Fruit fly (Drosophila melanogaster): Measurements from ENCODE around the gene CG18599.

CG18599 gene

DNA sequence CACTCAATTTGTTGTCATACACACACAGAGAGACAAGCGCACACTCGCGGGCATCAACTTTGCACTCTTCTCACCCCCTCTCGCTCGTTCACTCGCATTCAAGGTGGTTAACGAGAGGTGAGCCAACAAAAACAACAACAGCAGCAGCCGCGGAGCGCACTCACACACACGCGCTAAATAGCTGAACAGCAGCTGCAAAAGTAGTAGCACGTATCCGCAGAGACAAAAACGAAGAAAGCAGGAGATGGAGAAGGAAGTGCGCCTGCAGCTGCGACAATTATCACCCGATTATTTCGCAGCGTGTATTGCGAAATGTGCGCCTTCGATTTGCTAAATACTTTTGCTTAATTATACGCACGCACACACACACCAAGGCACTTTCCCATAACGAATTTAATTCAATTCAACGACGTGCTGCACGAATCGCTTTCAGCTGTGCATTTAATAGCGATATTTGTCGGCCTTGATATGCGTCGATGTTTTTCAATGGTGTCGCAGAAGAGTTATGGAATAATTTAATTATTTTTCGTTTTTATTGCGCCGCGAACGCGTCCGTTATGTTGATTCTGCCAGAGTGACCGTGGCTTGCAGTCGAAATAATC, 30.8 kb downstream of the CG18599 start (continued):
- TF ChIP-seq cas (GFP tag; IDR thresholded peaks at IDR 0.05) (no peak), Sry-δ (GFP tag; optimal IDR thresholded peaks at IDR 0.05) (no peak), CG4854 (GFP tag; optimal IDR thresholded peaks at IDR 0.05) (peak; percentile 29), CG6765 (GFP tag; optimal IDR thresholded peaks at IDR 0.05) (no peak), Meics (GFP tag; optimal IDR thresholded peaks at IDR 0.05) (peak; percentile 31), CG11398 (GFP tag; optimal IDR thresholded peaks at IDR 0.05) (peak; percentile 40), CG8478 (optimal IDR thresholded peaks at IDR 0.05) (peak; percentile 12), lilli (GFP tag; optimal IDR thresholded peaks at IDR 0.05) (peak; percentile 25), Doc2 (GFP tag; IDR thresholded peaks at IDR 0.05) (no peak), Hsf (GFP tag; optimal IDR thresholded peaks at IDR 0.05) (no peak), Trl (optimal IDR thresholded peaks at IDR 0.05) (peak; percentile 41 to 53), Trl (GFP tag; optimal IDR thresholded peaks at IDR 0.05) (no peak), CG11695 (GFP tag; IDR thresholded peaks at IDR 0.05) (0 out of 3 replicates have a peak, but pooled peaks have one; percentile 1), CG2678 (tag; optimal IDR thresholded peaks at IDR 0.05) (peak; percentile 2), sens-2 (GFP tag; IDR thresholded peaks at IDR 0.05) (no peak), Stat92E (GFP tag; optimal IDR thresholded peaks at IDR 0.05) (no peak), CrebB (tag; optimal IDR thresholded peaks at IDR 0.05) (peak; percentile 40), CG30403 (GFP tag; optimal IDR thresholded peaks at IDR 0.05) (no peak), mirr (GFP tag; optimal IDR thresholded peaks at IDR 0.05) (peak; percentile 60), CG6175 (GFP tag; IDR thresholded peaks at IDR 0.05) (0 out of 3 replicates have a peak, but pooled peaks have one; percentile 32), Awh (GFP tag; IDR thresholded peaks at IDR 0.05) (peak; percentile 58; the same call in 1 of the 2 replicates), chn (GFP tag; optimal IDR thresholded peaks at IDR 0.05) (peak; percentile 23), Bteb2 (GFP tag; optimal IDR thresholded peaks at IDR 0.05) (peak; percentile 17), Gsc (GFP tag; IDR thresholded peaks at IDR 0.05) (no peak), CG16815 (GFP tag; optimal IDR thresholded peaks at IDR 0.05) (peak; percentile 6), CG30020 (tag; optimal IDR thresholded peaks at IDR 0.05) (no peak), gfzf (GFP tag; optimal IDR thresholded peaks at IDR 0.05) (no peak), CG17385 (GFP tag; optimal IDR thresholded peaks at IDR 0.05) (peak; percentile 22), HLH54F (GFP tag; optimal IDR thresholded peaks at IDR 0.05) (peak; percentile 11), Poxn (GFP tag; IDR thresholded peaks at IDR 0.05) (no peak), kay (GFP tag; optimal IDR thresholded peaks at IDR 0.05) (peak; percentile 83), CG9817 (tag; optimal IDR thresholded peaks at IDR 0.05) (peak; percentile 21), HmgZ (tag; optimal IDR thresholded peaks at IDR 0.05) (peak; percentile 41), CG2202 (tag; optimal IDR thresholded peaks at IDR 0.05) (no peak), Rfx (GFP tag; IDR thresholded peaks at IDR 0.05) (peak; percentile 56), rib (GFP tag; IDR thresholded peaks at IDR 0.05) (peak; percentile 84), B-H2 (GFP tag; optimal IDR thresholded peaks at IDR 0.05) (peak; percentile 53), bbx (GFP tag; IDR thresholded peaks at IDR 0.05; ENCODE audit: partially characterized antibody) (peak; percentile 23; the same call in 1 of the 2 replicates), Side (GFP tag; optimal IDR thresholded peaks at IDR 0.05) (peak; percentile 35), CG1792 (GFP tag; optimal IDR thresholded peaks at IDR 0.05) (no peak), CG12071 (GFP tag; optimal IDR thresholded peaks at IDR 0.05) (peak; percentile 38), pb (GFP tag; optimal IDR thresholded peaks at IDR 0.05) (peak; percentile 12), seq (GFP tag; IDR thresholded peaks at IDR 0.05) (peak; percentile 74), Hr78 (GFP tag; optimal IDR thresholded peaks at IDR 0.05) (peak in 1 of 2 experiments; percentile 43), C15 (GFP tag; IDR thresholded peaks at IDR 0.05) (no peak), Dip3 (GFP tag; optimal IDR thresholded peaks at IDR 0.05) (peak; percentile 18), Opbp (GFP tag; IDR thresholded peaks at IDR 0.05; ENCODE audit: partially characterized antibody) (0 out of 3 replicates have a peak, but pooled peaks have one; percentile 18), sqz (GFP tag; optimal IDR thresholded peaks at IDR 0.05) (peak; percentile 8), CG2120 (GFP tag; optimal IDR thresholded peaks at IDR 0.05) (no peak), cwo (GFP tag; optimal IDR thresholded peaks at IDR 0.05) (peak; percentile 34), bsh (GFP tag; optimal IDR thresholded peaks at IDR 0.05) (peak in 1 of 2 experiments; percentile 4)

All from whole organism, embryonic.